Fruit fly (Drosophila melanogaster): ENCODE data around the gene Cpr67Fb.

dm6 chr3L:10889000-10889691 is 4.8 kb upstream of the Cpr67Fb start:
- TF ChIP-seq CTCF (optimal IDR thresholded peaks at IDR 0.05) (no peak), CG8478 (optimal IDR thresholded peaks at IDR 0.05) (no peak)
